Fruit fly (Drosophila melanogaster) Kc167 (cell line): ENCODE measurements around the gene CG43317.

Source experiments
- Myc ChIP-seq: fragments of >200 bp; optimal IDR thresholded peaks from 2 replicates; lab custom pipeline; 2017; ENCODE audit warnings: missing external identifiers
- Sin3A ChIP-seq: fragments of >200 bp; optimal IDR thresholded peaks from 2 replicates; lab custom pipeline; 2018; ENCODE audit warnings: missing external identifiers
- h ChIP-seq: fragments of >200 bp; optimal IDR thresholded peaks from 3 replicates; lab custom pipeline; 2018; ENCODE audit warnings: missing external identifiers
- insv ChIP-seq: fragments of >200 bp; optimal IDR thresholded peaks from 3 replicates; lab custom pipeline; 2018; ENCODE audit warnings: missing external identifiers
- psq ChIP-seq: fragments of >200 bp; optimal IDR thresholded peaks from 2 replicates; lab custom pipeline; 2017; ENCODE audit warnings: missing external identifiers
- ttk ChIP-seq: sonication (Bioruptor generic); optimal IDR thresholded peaks from 2 replicates; lab custom pipeline; 2017; ENCODE audit warnings: missing external identifiers

DNA sequence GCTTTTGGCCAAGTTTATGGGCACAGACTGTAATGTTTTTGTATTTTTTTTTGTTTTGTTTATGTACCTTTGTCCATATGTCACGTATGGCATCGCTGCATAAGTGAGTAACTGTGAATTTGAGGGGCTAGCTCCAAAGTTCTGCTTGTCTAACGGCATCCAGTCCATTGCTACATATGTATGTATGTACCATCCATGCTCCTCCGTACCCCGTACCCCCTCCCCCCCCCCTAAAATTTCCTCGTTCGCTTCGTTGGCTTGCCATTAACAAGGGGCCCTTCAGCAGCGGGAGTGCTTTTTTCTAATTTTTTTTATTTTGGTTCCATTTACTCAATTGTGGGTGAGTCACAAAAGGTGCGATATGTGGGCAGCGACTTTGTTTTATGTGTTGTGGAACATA is 20.1 kb downstream of the CG43317 start:
- no peak for TF ChIP-seq psq (lab: Kevin White, UChicago)
- TF ChIP-seq h (lab: Kevin White, UChicago): no peak
- TF ChIP-seq Sin3A (lab: Kevin White, UChicago): no peak
- no peak for TF ChIP-seq ttk (lab: Kevin White, UChicago)
- TF ChIP-seq Myc (lab: Kevin White, UChicago): no peak
- TF ChIP-seq insv (lab: Kevin White, UChicago): no peak
